In genomic region chr2L:4976988-4977551, dm6 we compare ENCODE assay signal across 1 fruit fly cellular context.
A peak's percentile ranks its signal among the peaks of the same experiment; 100 is the strongest.
TF ChIP-seq lines count a peak whose summit lies in the region.

Gmd (minus strand) TSS chr2L:4977023.
CG3792 (plus strand) TSS chr2L:4977312.

TF ChIP-seq in whole organism, embryonic, 481 proteins besides CTCF, POLR2A, EP300 and RAD21 (continued from another document and continues in another):
- TF ChIP-seq CG32532 (GFP tag; IDR thresholded peaks at IDR 0.05; lab: Robert Waterston, UW), result peak; percentile 97
- peak; percentile 72 for TF ChIP-seq CG3163 (GFP tag; optimal IDR thresholded peaks at IDR 0.05; lab: Kevin White, UChicago)
- TF ChIP-seq CG13287 (GFP tag; IDR thresholded peaks at IDR 0.05; lab: Robert Waterston, UW; ENCODE audit: partially characterized antibody), result peak; percentile 92
- peak; percentile 86; the same call in 1 of the 2 replicates for TF ChIP-seq ham (GFP tag; IDR thresholded peaks at IDR 0.05; lab: Robert Waterston, UW)
- TF ChIP-seq cad (GFP tag; optimal IDR thresholded peaks at IDR 0.05; lab: Kevin White, UChicago), result no peak
- TF ChIP-seq unc-4 (GFP tag; IDR thresholded peaks at IDR 0.05; lab: Robert Waterston, UW; ENCODE audit: partially characterized antibody), result peak; percentile 82
- TF ChIP-seq sd (tag; optimal IDR thresholded peaks at IDR 0.05; lab: Kevin White, UChicago), result peak; percentile 93
- peak; percentile 92 to 94 for TF ChIP-seq Hr51 (GFP tag; optimal IDR thresholded peaks at IDR 0.05; lab: Kevin White, UChicago)
- TF ChIP-seq CG8359 (GFP tag; optimal IDR thresholded peaks at IDR 0.05; lab: Kevin White, UChicago; ENCODE audit: borderline replicate concordance), result peak; percentile 88
- no peak for TF ChIP-seq CG17568 (GFP tag; optimal IDR thresholded peaks at IDR 0.05; lab: Kevin White, UChicago)
- TF ChIP-seq E2f2 (GFP tag; IDR thresholded peaks at IDR 0.05; lab: Robert Waterston, UW), result peak; percentile 81
- peak; percentile 92 for TF ChIP-seq CG15601 (tag; optimal IDR thresholded peaks at IDR 0.05; lab: Kevin White, UChicago)
- peak; percentile 71 for TF ChIP-seq CG1603 (tag; optimal IDR thresholded peaks at IDR 0.05; lab: Kevin White, UChicago)
- peak; percentile 96 for TF ChIP-seq CG14441 (GFP tag; IDR thresholded peaks at IDR 0.05; lab: Robert Waterston, UW)
- peak; percentile 90 for TF ChIP-seq Mad (GFP tag; optimal IDR thresholded peaks at IDR 0.05; lab: Kevin White, UChicago)
- TF ChIP-seq CG10274 (GFP tag; optimal IDR thresholded peaks at IDR 0.05; lab: Kevin White, UChicago), result peak; percentile 77
- TF ChIP-seq amos (GFP tag; IDR thresholded peaks at IDR 0.05; lab: Robert Waterston, UW; ENCODE audit: partially characterized antibody), result peak; percentile 76
- TF ChIP-seq CG8089 (GFP tag; optimal IDR thresholded peaks at IDR 0.05; lab: Kevin White, UChicago), result peak; percentile 81
- no peak for TF ChIP-seq Tbp (GFP tag; optimal IDR thresholded peaks at IDR 0.05; lab: Kevin White, UChicago)
- TF ChIP-seq hkb (optimal IDR thresholded peaks at IDR 0.05; lab: Kevin White, UChicago), result peak; percentile 17
- TF ChIP-seq hkb (GFP tag; IDR thresholded peaks at IDR 0.05; lab: Robert Waterston, UW), result peak; percentile 96
- peak; percentile 90 for TF ChIP-seq NC2α (GFP tag; optimal IDR thresholded peaks at IDR 0.05; lab: Kevin White, UChicago)
- TF ChIP-seq ab (GFP tag; optimal IDR thresholded peaks at IDR 0.05; lab: Kevin White, UChicago), result peak; percentile 84
- TF ChIP-seq CG31388 (GFP tag; optimal IDR thresholded peaks at IDR 0.05; lab: Kevin White, UChicago), result peak; percentile 88
- peak; percentile 95 for TF ChIP-seq CG17829 (tag; optimal IDR thresholded peaks at IDR 0.05; lab: Kevin White, UChicago)
- TF ChIP-seq CG15269 (tag; optimal IDR thresholded peaks at IDR 0.05; lab: Kevin White, UChicago), result no peak
- peak; percentile 92 for TF ChIP-seq oc (tag; optimal IDR thresholded peaks at IDR 0.05; lab: Kevin White, UChicago)
- TF ChIP-seq br (optimal IDR thresholded peaks at IDR 0.05; lab: Kevin White, UChicago), result no peak
- TF ChIP-seq slou (GFP tag; optimal IDR thresholded peaks at IDR 0.05; lab: Kevin White, UChicago), result peak; percentile 92
- TF ChIP-seq p53 (GFP tag; optimal IDR thresholded peaks at IDR 0.05; lab: Kevin White, UChicago), result peak; percentile 86
- TF ChIP-seq sima (GFP tag; optimal IDR thresholded peaks at IDR 0.05; lab: Kevin White, UChicago), result peak; percentile 77
- peak; percentile 96 for TF ChIP-seq CG9215 (GFP tag; IDR thresholded peaks at IDR 0.05; lab: Robert Waterston, UW)
- peak; percentile 98 for TF ChIP-seq CG10267 (tag; optimal IDR thresholded peaks at IDR 0.05; lab: Kevin White, UChicago)
- peak; percentile 93 for TF ChIP-seq CG7786 (GFP tag; optimal IDR thresholded peaks at IDR 0.05; lab: Kevin White, UChicago)
- TF ChIP-seq Nf-YA (GFP tag; IDR thresholded peaks at IDR 0.05; lab: Robert Waterston, UW), result peak; percentile 86
- peak; percentile 87 for TF ChIP-seq HmgD (GFP tag; optimal IDR thresholded peaks at IDR 0.05; lab: Kevin White, UChicago)
- peak; percentile 91 for TF ChIP-seq CG9437 (GFP tag; optimal IDR thresholded peaks at IDR 0.05; lab: Kevin White, UChicago)
- peak; percentile 92 for TF ChIP-seq CG6813 (GFP tag; optimal IDR thresholded peaks at IDR 0.05; lab: Kevin White, UChicago)
- peak; percentile 97 for TF ChIP-seq CG31441 (GFP tag; IDR thresholded peaks at IDR 0.05; lab: Robert Waterston, UW)
- peak; percentile 77 for TF ChIP-seq Myb (GFP tag; optimal IDR thresholded peaks at IDR 0.05; lab: Kevin White, UChicago)
- TF ChIP-seq Deaf1 (tag; optimal IDR thresholded peaks at IDR 0.05; lab: Kevin White, UChicago), result no peak
- TF ChIP-seq nerfin-2 (GFP tag; IDR thresholded peaks at IDR 0.05; lab: Robert Waterston, UW; ENCODE audit: partially characterized antibody), result peak; percentile 92
- peak; percentile 80 for TF ChIP-seq run (tag; optimal IDR thresholded peaks at IDR 0.05; lab: Kevin White, UChicago)
- peak; percentile 14 to 44 for TF ChIP-seq tll (GFP tag; optimal IDR thresholded peaks at IDR 0.05; lab: Kevin White, UChicago)
- TF ChIP-seq Rx (GFP tag; IDR thresholded peaks at IDR 0.05; lab: Robert Waterston, UW), result peak; percentile 92
- TF ChIP-seq CG14860 (GFP tag; IDR thresholded peaks at IDR 0.05; lab: Robert Waterston, UW; ENCODE audit: partially characterized antibody), result peak; percentile 92
- peak; percentile 95 for TF ChIP-seq CG12942 (GFP tag; optimal IDR thresholded peaks at IDR 0.05; lab: Kevin White, UChicago)
- TF ChIP-seq Elba2 (GFP tag; optimal IDR thresholded peaks at IDR 0.05; lab: Kevin White, UChicago), result peak; percentile 90
- TF ChIP-seq stwl (tag; optimal IDR thresholded peaks at IDR 0.05; lab: Kevin White, UChicago), result peak; percentile 96
- peak; percentile 70 for TF ChIP-seq CG4360 (GFP tag; IDR thresholded peaks at IDR 0.05; lab: Robert Waterston, UW)
- peak; percentile 89 for TF ChIP-seq CG12299 (tag; optimal IDR thresholded peaks at IDR 0.05; lab: Kevin White, UChicago)
- no peak for TF ChIP-seq hth (optimal IDR thresholded peaks at IDR 0.05; lab: Kevin White, UChicago)
- TF ChIP-seq Meics (GFP tag; optimal IDR thresholded peaks at IDR 0.05; lab: Kevin White, UChicago), result peak; percentile 96
- TF ChIP-seq CG4404 (GFP tag; IDR thresholded peaks at IDR 0.05; lab: Robert Waterston, UW), result peak; percentile 96
- TF ChIP-seq CG1792 (GFP tag; optimal IDR thresholded peaks at IDR 0.05; lab: Kevin White, UChicago), result peak; percentile 82
- peak; percentile 89 for TF ChIP-seq Atf3 (GFP tag; optimal IDR thresholded peaks at IDR 0.05; lab: Kevin White, UChicago)
- TF ChIP-seq zfh1 (GFP tag; IDR thresholded peaks at IDR 0.05; lab: Robert Waterston, UW), result peak; percentile 96
- peak; percentile 96 for TF ChIP-seq Max (GFP tag; optimal IDR thresholded peaks at IDR 0.05; lab: Kevin White, UChicago)
- no peak for TF ChIP-seq Dfd (GFP tag; optimal IDR thresholded peaks at IDR 0.05; lab: Kevin White, UChicago)
- peak; percentile 89 for TF ChIP-seq zfh2 (GFP tag; optimal IDR thresholded peaks at IDR 0.05; lab: Kevin White, UChicago)
- no peak for TF ChIP-seq CG5180 (GFP tag; optimal IDR thresholded peaks at IDR 0.05; lab: Kevin White, UChicago)
- peak; percentile 85 for TF ChIP-seq disco-r (GFP tag; optimal IDR thresholded peaks at IDR 0.05; lab: Kevin White, UChicago)
- TF ChIP-seq fd96Cb (tag; optimal IDR thresholded peaks at IDR 0.05; lab: Kevin White, UChicago), result peak; percentile 91
- no peak for TF ChIP-seq Trl (optimal IDR thresholded peaks at IDR 0.05; lab: Kevin White, UChicago)
- peak; percentile 94 for TF ChIP-seq Trl (GFP tag; optimal IDR thresholded peaks at IDR 0.05; lab: Kevin White, UChicago)
- peak; percentile 94 for TF ChIP-seq bcd (GFP tag; optimal IDR thresholded peaks at IDR 0.05; lab: Kevin White, UChicago)
- peak; percentile 96 for TF ChIP-seq Ada2b (GFP tag; IDR thresholded peaks at IDR 0.05; lab: Robert Waterston, UW)
- peak; percentile 94 for TF ChIP-seq CG12391 (tag; optimal IDR thresholded peaks at IDR 0.05; lab: Kevin White, UChicago)
- TF ChIP-seq CG6854 (GFP tag; optimal IDR thresholded peaks at IDR 0.05; lab: Kevin White, UChicago), result peak; percentile 79
- TF ChIP-seq Aef1 (GFP tag; IDR thresholded peaks at IDR 0.05; lab: Robert Waterston, UW), result peak; percentile 95
- TF ChIP-seq ap (GFP tag; IDR thresholded peaks at IDR 0.05; lab: Robert Waterston, UW), result peak; percentile 95
- peak; percentile 84 for TF ChIP-seq CG18011 (GFP tag; optimal IDR thresholded peaks at IDR 0.05; lab: Kevin White, UChicago)
- peak; percentile 73 for TF ChIP-seq ac (GFP tag; optimal IDR thresholded peaks at IDR 0.05; lab: Kevin White, UChicago)
- peak; percentile 86 for TF ChIP-seq CG1529 (GFP tag; optimal IDR thresholded peaks at IDR 0.05; lab: Kevin White, UChicago)
- no peak for TF ChIP-seq lov (optimal IDR thresholded peaks at IDR 0.05; lab: Kevin White, UChicago)
- TF ChIP-seq lov (GFP tag; IDR thresholded peaks at IDR 0.05; lab: Robert Waterston, UW), result peak; percentile 76; the same call in 2 of the 3 replicates
- peak; percentile 97 for TF ChIP-seq nmo (GFP tag; optimal IDR thresholded peaks at IDR 0.05; lab: Kevin White, UChicago)
- peak; percentile 96 for TF ChIP-seq CG12744 (GFP tag; optimal IDR thresholded peaks at IDR 0.05; lab: Kevin White, UChicago)
- TF ChIP-seq CG13424 (tag; optimal IDR thresholded peaks at IDR 0.05; lab: Kevin White, UChicago), result peak; percentile 88
- TF ChIP-seq grn (GFP tag; optimal IDR thresholded peaks at IDR 0.05; lab: Kevin White, UChicago), result peak; percentile 59
- TF ChIP-seq CG2889 (GFP tag; IDR thresholded peaks at IDR 0.05; lab: Robert Waterston, UW), result peak; percentile 92
- TF ChIP-seq CG17612 (GFP tag; IDR thresholded peaks at IDR 0.05; lab: Robert Waterston, UW), result peak; percentile 91
- TF ChIP-seq ci (GFP tag; IDR thresholded peaks at IDR 0.05; lab: Robert Waterston, UW), result peak; percentile 93
- peak; percentile 90 for TF ChIP-seq CG1647 (GFP tag; optimal IDR thresholded peaks at IDR 0.05; lab: Kevin White, UChicago)
- peak in 1 of 2 experiments; percentile 78 for TF ChIP-seq Hr78 (GFP tag; optimal IDR thresholded peaks at IDR 0.05; lab: Kevin White, UChicago)
- TF ChIP-seq chn (GFP tag; optimal IDR thresholded peaks at IDR 0.05; lab: Kevin White, UChicago), result peak; percentile 96
- peak; percentile 94 for TF ChIP-seq CG13624 (GFP tag; optimal IDR thresholded peaks at IDR 0.05; lab: Kevin White, UChicago)
- peak; percentile 93 for TF ChIP-seq danr (GFP tag; IDR thresholded peaks at IDR 0.05; lab: Robert Waterston, UW)
- peak; percentile 63 to 95 for TF ChIP-seq bsh (GFP tag; optimal IDR thresholded peaks at IDR 0.05; lab: Kevin White, UChicago)
- peak; percentile 95 for TF ChIP-seq CG13894 (tag; optimal IDR thresholded peaks at IDR 0.05; lab: Kevin White, UChicago)
- TF ChIP-seq Six4 (GFP tag; optimal IDR thresholded peaks at IDR 0.05; lab: Kevin White, UChicago), result peak; percentile 92
- TF ChIP-seq CG11696 (GFP tag; IDR thresholded peaks at IDR 0.05; lab: Robert Waterston, UW), result peak; percentile 89
- TF ChIP-seq CG10147 (GFP tag; optimal IDR thresholded peaks at IDR 0.05; lab: Kevin White, UChicago), result peak; percentile 94
- TF ChIP-seq CG12104 (GFP tag; optimal IDR thresholded peaks at IDR 0.05; lab: Kevin White, UChicago), result peak; percentile 93
- peak; percentile 95 for TF ChIP-seq CG13296 (GFP tag; optimal IDR thresholded peaks at IDR 0.05; lab: Kevin White, UChicago)
- peak; percentile 92 for TF ChIP-seq CG2116 (GFP tag; optimal IDR thresholded peaks at IDR 0.05; lab: Kevin White, UChicago)
- TF ChIP-seq eyg (GFP tag; optimal IDR thresholded peaks at IDR 0.05; lab: Kevin White, UChicago), result peak; percentile 67
- peak; percentile 96 for TF ChIP-seq CG7839 (tag; optimal IDR thresholded peaks at IDR 0.05; lab: Kevin White, UChicago)
- peak; percentile 36 for TF ChIP-seq Neu2 (GFP tag; optimal IDR thresholded peaks at IDR 0.05; lab: Kevin White, UChicago; ENCODE audit: borderline replicate concordance)
- no peak for TF ChIP-seq cg (GFP tag; optimal IDR thresholded peaks at IDR 0.05; lab: Kevin White, UChicago)
- TF ChIP-seq ase (GFP tag; IDR thresholded peaks at IDR 0.05; lab: Robert Waterston, UW), result peak; percentile 94
- peak; percentile 90 for TF ChIP-seq GATAe (GFP tag; conservative IDR thresholded peaks at IDR 0.05; lab: Robert Waterston, UW)
- TF ChIP-seq Lim3 (GFP tag; IDR thresholded peaks at IDR 0.05; lab: Robert Waterston, UW), result peak; percentile 71
- TF ChIP-seq Adf1 (GFP tag; IDR thresholded peaks at IDR 0.05; lab: Robert Waterston, UW), result peak; percentile 83
- TF ChIP-seq cwo (GFP tag; optimal IDR thresholded peaks at IDR 0.05; lab: Kevin White, UChicago), result peak; percentile 93
- TF ChIP-seq Antp (GFP tag; optimal IDR thresholded peaks at IDR 0.05; lab: Kevin White, UChicago), result peak; percentile 95
- peak; percentile 95 for TF ChIP-seq CG4707 (GFP tag; optimal IDR thresholded peaks at IDR 0.05; lab: Kevin White, UChicago)
- TF ChIP-seq Lpt (GFP tag; optimal IDR thresholded peaks at IDR 0.05; lab: Kevin White, UChicago), result no peak
- peak; percentile 94 for TF ChIP-seq pum (GFP tag; optimal IDR thresholded peaks at IDR 0.05; lab: Kevin White, UChicago)
- TF ChIP-seq Awh (GFP tag; IDR thresholded peaks at IDR 0.05; lab: Robert Waterston, UW), result peak; percentile 96
- peak; percentile 90 for TF ChIP-seq nau (GFP tag; optimal IDR thresholded peaks at IDR 0.05; lab: Kevin White, UChicago)
- TF ChIP-seq HmgZ (tag; optimal IDR thresholded peaks at IDR 0.05; lab: Kevin White, UChicago), result peak; percentile 96
- peak; percentile 95 for TF ChIP-seq CG17359 (tag; optimal IDR thresholded peaks at IDR 0.05; lab: Kevin White, UChicago)
- TF ChIP-seq ttk (GFP tag; IDR thresholded peaks at IDR 0.05; lab: Robert Waterston, UW), result peak; percentile 92
- peak; percentile 93 for TF ChIP-seq vfl (GFP tag; optimal IDR thresholded peaks at IDR 0.05; lab: Kevin White, UChicago)
- peak; percentile 89 for TF ChIP-seq CG34224 (GFP tag; IDR thresholded peaks at IDR 0.05; lab: Robert Waterston, UW; ENCODE audit: partially characterized antibody)
- peak; percentile 97 for TF ChIP-seq tgo (GFP tag; IDR thresholded peaks at IDR 0.05; lab: Robert Waterston, UW)
- TF ChIP-seq pzg (GFP tag; optimal IDR thresholded peaks at IDR 0.05; lab: Kevin White, UChicago), result peak; percentile 57
- no peak for TF ChIP-seq tio (GFP tag; optimal IDR thresholded peaks at IDR 0.05; lab: Kevin White, UChicago)
- TF ChIP-seq BtbVII (GFP tag; optimal IDR thresholded peaks at IDR 0.05; lab: Kevin White, UChicago), result peak; percentile 95
- TF ChIP-seq CG1024 (GFP tag; IDR thresholded peaks at IDR 0.05; lab: Robert Waterston, UW), result peak; percentile 86
- TF ChIP-seq dimm (GFP tag; IDR thresholded peaks at IDR 0.05; lab: Robert Waterston, UW), result peak; percentile 84
- peak; percentile 93 for TF ChIP-seq CG34376 (GFP tag; optimal IDR thresholded peaks at IDR 0.05; lab: Kevin White, UChicago)
- peak; percentile 88 for TF ChIP-seq CG15514 (GFP tag; optimal IDR thresholded peaks at IDR 0.05; lab: Kevin White, UChicago)
- TF ChIP-seq trem (tag; optimal IDR thresholded peaks at IDR 0.05; lab: Kevin White, UChicago), result peak; percentile 94
- TF ChIP-seq corto (GFP tag; optimal IDR thresholded peaks at IDR 0.05; lab: Kevin White, UChicago), result no peak
- peak; percentile 95 for TF ChIP-seq klu (GFP tag; IDR thresholded peaks at IDR 0.05; lab: Robert Waterston, UW)
- TF ChIP-seq Fer1 (GFP tag; optimal IDR thresholded peaks at IDR 0.05; lab: Kevin White, UChicago), result peak; percentile 96
- TF ChIP-seq maf-S (GFP tag; optimal IDR thresholded peaks at IDR 0.05; lab: Kevin White, UChicago), result peak; percentile 95
- TF ChIP-seq Eip74EF (GFP tag; optimal IDR thresholded peaks at IDR 0.05; lab: Kevin White, UChicago), result peak in 1 of 2 experiments; percentile 88
- peak; percentile 87 for TF ChIP-seq CG3838 (GFP tag; optimal IDR thresholded peaks at IDR 0.05; lab: Kevin White, UChicago)
